Fruit fly (Drosophila melanogaster): ENCODE measurements around the gene zfh1.

The zfh1 gene

DNA sequence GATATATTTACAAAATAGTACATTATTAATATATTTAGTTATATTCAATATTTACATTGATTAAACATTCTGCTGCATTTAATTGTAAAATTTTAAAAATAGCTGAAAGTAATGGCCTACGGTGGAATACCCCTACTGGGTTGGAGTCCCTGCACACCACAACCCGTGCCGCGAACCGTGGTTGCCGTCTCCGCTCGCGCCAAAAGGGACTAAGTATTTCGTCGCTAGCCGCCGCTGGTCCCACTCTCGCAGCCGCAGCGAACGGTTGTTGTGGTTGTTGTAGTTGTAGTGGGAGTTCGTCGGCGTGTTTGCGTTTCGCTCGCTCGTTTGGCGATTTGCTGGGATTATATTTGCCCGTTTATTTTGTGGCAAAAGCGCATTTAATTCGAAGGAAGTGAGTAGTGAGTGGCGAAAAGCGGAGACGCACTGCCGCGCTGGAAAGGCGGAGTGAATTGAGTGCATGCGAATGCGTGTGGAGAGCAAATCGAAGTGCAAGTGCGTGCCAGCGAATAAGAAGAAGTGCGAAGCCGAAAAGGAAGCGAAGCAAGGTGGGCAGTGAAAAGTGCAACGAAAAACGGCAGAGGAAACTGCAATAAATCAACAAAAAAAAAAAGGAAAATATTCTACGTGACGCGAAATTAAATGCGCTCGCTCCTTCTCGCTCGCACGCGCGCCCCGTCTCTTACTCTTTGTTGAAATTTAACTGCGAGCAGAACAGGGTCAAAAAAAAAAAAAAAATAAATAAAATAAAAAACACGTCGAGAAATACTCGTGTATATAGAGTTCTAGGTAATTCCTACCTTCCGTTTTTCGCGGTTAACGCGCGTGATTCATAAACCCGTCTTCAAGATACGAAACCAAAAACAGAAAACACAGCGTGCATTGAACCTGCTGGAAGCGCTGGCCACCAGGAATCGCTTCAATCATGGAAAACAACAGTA lies 42.9 kb downstream of the zfh1 start, which contains the start of gene cindr (continued):
- TF ChIP-seq fd102C (GFP tag; optimal IDR thresholded peaks at IDR 0.05) = no peak
- no peak for TF ChIP-seq CG12104 (GFP tag; optimal IDR thresholded peaks at IDR 0.05)
- peak; percentile 17 for TF ChIP-seq CG3065 (GFP tag; optimal IDR thresholded peaks at IDR 0.05)
- TF ChIP-seq CG7839 (tag; optimal IDR thresholded peaks at IDR 0.05) = peak; percentile 44
- no peak for TF ChIP-seq peb (GFP tag; IDR thresholded peaks at IDR 0.05)
- peak; percentile 32; the same call in 1 of the 3 replicates for TF ChIP-seq CG16813 (GFP tag; IDR thresholded peaks at IDR 0.05; ENCODE audit: partially characterized antibody)
- TF ChIP-seq pfk (GFP tag; optimal IDR thresholded peaks at IDR 0.05) = no peak
- TF ChIP-seq Dbx (GFP tag; IDR thresholded peaks at IDR 0.05) = peak; percentile 84
- no peak for TF ChIP-seq CG32767 (GFP tag; IDR thresholded peaks at IDR 0.05)
- no peak for TF ChIP-seq Six4 (GFP tag; optimal IDR thresholded peaks at IDR 0.05)
- peak in 1 of 2 experiments; percentile 65 for TF ChIP-seq insv (GFP tag; optimal IDR thresholded peaks at IDR 0.05)
- peak; percentile 37; the same call in 1 of the 2 replicates for TF ChIP-seq inv (GFP tag; IDR thresholded peaks at IDR 0.05; ENCODE audit: partially characterized antibody)
- TF ChIP-seq tna (GFP tag; IDR thresholded peaks at IDR 0.05; ENCODE audit: partially characterized antibody) = peak; percentile 63
- peak; percentile 16 for TF ChIP-seq CG18619 (GFP tag; optimal IDR thresholded peaks at IDR 0.05)
- TF ChIP-seq Dref (GFP tag; IDR thresholded peaks at IDR 0.05) = peak; percentile 55
- peak; percentile 97 for TF ChIP-seq pita (GFP tag; optimal IDR thresholded peaks at IDR 0.05)
- TF ChIP-seq hkb (optimal IDR thresholded peaks at IDR 0.05) = no peak
- TF ChIP-seq hkb (GFP tag; IDR thresholded peaks at IDR 0.05) = peak; percentile 33
- peak; percentile 56 for TF ChIP-seq mam (GFP tag; optimal IDR thresholded peaks at IDR 0.05)
- TF ChIP-seq nom (GFP tag; optimal IDR thresholded peaks at IDR 0.05) = peak; percentile 72
- no peak for TF ChIP-seq Hr78 (GFP tag; optimal IDR thresholded peaks at IDR 0.05)
- TF ChIP-seq CG3995 (GFP tag; optimal IDR thresholded peaks at IDR 0.05) = no peak
- peak; percentile 28; the same call in 2 of the 3 replicates for TF ChIP-seq HLH4C (GFP tag; IDR thresholded peaks at IDR 0.05; ENCODE audit: partially characterized antibody)
- TF ChIP-seq CG3726 (GFP tag; IDR thresholded peaks at IDR 0.05) = no peak
- TF ChIP-seq CG33213 (GFP tag; optimal IDR thresholded peaks at IDR 0.05) = peak; percentile 74
- TF ChIP-seq Fer1 (GFP tag; optimal IDR thresholded peaks at IDR 0.05) = peak; percentile 48
- TF ChIP-seq Optix (GFP tag; IDR thresholded peaks at IDR 0.05) = 0 out of 3 replicates have a peak, but pooled peaks have one; percentile 25
- TF ChIP-seq mirr (GFP tag; optimal IDR thresholded peaks at IDR 0.05) = peak; percentile 47
- no peak for TF ChIP-seq CG5245 (GFP tag; optimal IDR thresholded peaks at IDR 0.05)
- 0 out of 3 replicates have a peak, but pooled peaks have one; percentile 15 for TF ChIP-seq tgo (GFP tag; IDR thresholded peaks at IDR 0.05)
- peak; percentile 24 for TF ChIP-seq CG17359 (tag; optimal IDR thresholded peaks at IDR 0.05)
- TF ChIP-seq CG14050 (GFP tag; IDR thresholded peaks at IDR 0.05) = no peak
- no peak for TF ChIP-seq wor (GFP tag; IDR thresholded peaks at IDR 0.05)
- no peak for TF ChIP-seq toy (GFP tag; IDR thresholded peaks at IDR 0.05)
- peak; percentile 57 for TF ChIP-seq zen (tag; optimal IDR thresholded peaks at IDR 0.05)
- TF ChIP-seq NC2α (GFP tag; optimal IDR thresholded peaks at IDR 0.05) = no peak
- TF ChIP-seq sc (optimal IDR thresholded peaks at IDR 0.05) = no peak
- no peak for TF ChIP-seq sc (GFP tag; optimal IDR thresholded peaks at IDR 0.05)
- no peak for TF ChIP-seq CG13123 (GFP tag; optimal IDR thresholded peaks at IDR 0.05)
- no peak for TF ChIP-seq tll (GFP tag; optimal IDR thresholded peaks at IDR 0.05)
- TF ChIP-seq Tbp (GFP tag; optimal IDR thresholded peaks at IDR 0.05) = no peak
- peak; percentile 46; the same call in 1 of the 2 replicates for TF ChIP-seq Xrp1 (GFP tag; IDR thresholded peaks at IDR 0.05)
- TF ChIP-seq Neu2 (GFP tag; optimal IDR thresholded peaks at IDR 0.05; ENCODE audit: borderline replicate concordance) = no peak
- peak; percentile 17 for TF ChIP-seq bab2 (GFP tag; optimal IDR thresholded peaks at IDR 0.05)
- no peak; the same call in 1 of the 2 replicates for TF ChIP-seq H2.0 (GFP tag; IDR thresholded peaks at IDR 0.05)
- TF ChIP-seq CG18262 (tag; optimal IDR thresholded peaks at IDR 0.05) = no peak
- no peak for TF ChIP-seq CG10274 (GFP tag; optimal IDR thresholded peaks at IDR 0.05)
- peak; percentile 73; the same call in 2 of the 3 replicates for TF ChIP-seq CG11456 (GFP tag; IDR thresholded peaks at IDR 0.05)
